Fruit fly (Drosophila melanogaster): ENCODE data around the gene Rbp9.

Gene Rbp9

dm6 chr2L:2992664-2993174 is 38.2 kb downstream of the Rbp9 start, which contains the start of the genes okr and CG3558 (continued):
- no peak for TF ChIP-seq Asciz (GFP tag; optimal IDR thresholded peaks at IDR 0.05)
- no peak for TF ChIP-seq CG7372 (GFP tag; IDR thresholded peaks at IDR 0.05)
- no peak for TF ChIP-seq CG7839 (tag; optimal IDR thresholded peaks at IDR 0.05)
- TF ChIP-seq tup (GFP tag; optimal IDR thresholded peaks at IDR 0.05) = no peak
- no peak for TF ChIP-seq Mad (GFP tag; optimal IDR thresholded peaks at IDR 0.05)
- TF ChIP-seq CG4404 (GFP tag; IDR thresholded peaks at IDR 0.05) = no peak
- TF ChIP-seq insv (GFP tag; optimal IDR thresholded peaks at IDR 0.05) = no peak
- peak; percentile 39 for TF ChIP-seq nmo (GFP tag; optimal IDR thresholded peaks at IDR 0.05)
- no peak for TF ChIP-seq salm (tag; optimal IDR thresholded peaks at IDR 0.05)
- peak; percentile 82 for TF ChIP-seq CG1603 (tag; optimal IDR thresholded peaks at IDR 0.05)
- TF ChIP-seq CG12219 (GFP tag; optimal IDR thresholded peaks at IDR 0.05) = no peak
- TF ChIP-seq tll (GFP tag; optimal IDR thresholded peaks at IDR 0.05) = no peak
- TF ChIP-seq CG31441 (GFP tag; IDR thresholded peaks at IDR 0.05) = no peak
- no peak for TF ChIP-seq tio (GFP tag; optimal IDR thresholded peaks at IDR 0.05)
- no peak for TF ChIP-seq CG12299 (tag; optimal IDR thresholded peaks at IDR 0.05)
- TF ChIP-seq CG30020 (tag; optimal IDR thresholded peaks at IDR 0.05) = peak; percentile 76
- TF ChIP-seq CG7963 (GFP tag; IDR thresholded peaks at IDR 0.05; ENCODE audit: partially characterized antibody) = peak; percentile 58; the same call in 2 of the 3 replicates
- TF ChIP-seq Kr (GFP tag; optimal IDR thresholded peaks at IDR 0.05) = no peak
- no peak for TF ChIP-seq Ravus (GFP tag; IDR thresholded peaks at IDR 0.05)
- peak; percentile 87 for TF ChIP-seq BEAF-32 (GFP tag; optimal IDR thresholded peaks at IDR 0.05)
- TF ChIP-seq CG2116 (GFP tag; optimal IDR thresholded peaks at IDR 0.05) = peak; percentile 85
- TF ChIP-seq CG32767 (GFP tag; IDR thresholded peaks at IDR 0.05) = no peak
- no peak for TF ChIP-seq CG10462 (GFP tag; optimal IDR thresholded peaks at IDR 0.05)
- no peak for TF ChIP-seq h (optimal IDR thresholded peaks at IDR 0.05)
- TF ChIP-seq tgo (GFP tag; IDR thresholded peaks at IDR 0.05) = no peak
- TF ChIP-seq pb (GFP tag; optimal IDR thresholded peaks at IDR 0.05) = no peak
- TF ChIP-seq CG1233 (GFP tag; optimal IDR thresholded peaks at IDR 0.05) = no peak
- TF ChIP-seq bowl (GFP tag; IDR thresholded peaks at IDR 0.05) = no peak
- TF ChIP-seq CG8281 (tag; optimal IDR thresholded peaks at IDR 0.05) = no peak
- TF ChIP-seq tx (GFP tag; optimal IDR thresholded peaks at IDR 0.05) = no peak
- peak; percentile 84 for TF ChIP-seq CG16813 (GFP tag; IDR thresholded peaks at IDR 0.05; ENCODE audit: partially characterized antibody)
- no peak for TF ChIP-seq CG7928 (GFP tag; optimal IDR thresholded peaks at IDR 0.05)

DNA sequence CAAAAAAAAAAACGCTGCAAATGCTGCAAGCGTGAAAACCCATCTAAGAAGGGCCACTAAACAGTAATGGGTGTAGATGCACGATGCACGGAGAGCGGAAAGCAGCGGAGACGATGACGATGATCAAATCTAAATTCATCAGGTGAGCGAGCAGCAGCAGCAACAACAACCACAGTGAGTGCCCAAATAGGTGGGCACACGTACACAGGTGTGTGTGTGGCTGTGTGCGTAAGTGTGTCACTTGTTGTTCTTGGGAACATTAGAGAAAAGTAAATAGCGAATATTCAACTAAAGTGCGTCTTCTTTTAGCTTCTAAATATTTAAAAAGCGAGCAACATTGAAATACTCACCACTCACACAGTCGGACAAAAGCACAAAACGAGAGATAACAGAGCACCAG is 38.7 kb downstream of the Rbp9 start:
- TF ChIP-seq CG34422 (GFP tag; IDR thresholded peaks at IDR 0.05) (peak; percentile 35; the same call in 1 of the 3 replicates), chinmo (GFP tag; IDR thresholded peaks at IDR 0.05; ENCODE audit: partially characterized antibody) (peak; percentile 14; the same call in 1 of the 4 replicates), MESR4 (GFP tag; optimal IDR thresholded peaks at IDR 0.05) (peak; percentile 30), HmgZ (tag; optimal IDR thresholded peaks at IDR 0.05) (peak; percentile 13), CoRest (tag; optimal IDR thresholded peaks at IDR 0.05) (no peak), Aef1 (GFP tag; IDR thresholded peaks at IDR 0.05) (0 out of 3 replicates have a peak, but pooled peaks have one; percentile 29), CG10543 (GFP tag; optimal IDR thresholded peaks at IDR 0.05) (peak; percentile 66), CHES-1-like (GFP tag; optimal IDR thresholded peaks at IDR 0.05) (peak; percentile 5), mld (GFP tag; IDR thresholded peaks at IDR 0.05; ENCODE audit: partially characterized antibody) (0 out of 3 replicates have a peak, but pooled peaks have one; percentile 7), CG5953 (GFP tag; IDR thresholded peaks at IDR 0.05) (no peak), CG13296 (GFP tag; optimal IDR thresholded peaks at IDR 0.05) (peak; percentile 14), peb (GFP tag; IDR thresholded peaks at IDR 0.05) (no peak), CG6813 (GFP tag; optimal IDR thresholded peaks at IDR 0.05) (peak; percentile 10), CG4328 (GFP tag; optimal IDR thresholded peaks at IDR 0.05) (peak; percentile 8), sug (tag; optimal IDR thresholded peaks at IDR 0.05) (peak; percentile 13), mirr (GFP tag; optimal IDR thresholded peaks at IDR 0.05) (peak; percentile 41), CG18476 (GFP tag; optimal IDR thresholded peaks at IDR 0.05) (no peak), cg (GFP tag; optimal IDR thresholded peaks at IDR 0.05) (peak; percentile 82), Hey (tag; optimal IDR thresholded peaks at IDR 0.05) (peak; percentile 83)

Data from whole organism, embryonic.